Fruit fly (Drosophila melanogaster) whole organism, embryonic: ENCODE measurements around the gene ZnT33D.

Source experiments
- Atf3 ChIP-seq: fragments of 200-800 bp; sonication (Bioruptor generic); optimal IDR thresholded peaks from 3 replicates; lab custom pipeline; 2016; ENCODE audit warnings: missing biosample characterization, missing genetic modification characterization
- BEAF-32 ChIP-seq: fragments of 200-800 bp; sonication (Bioruptor generic); optimal IDR thresholded peaks from 3 replicates; lab custom pipeline; 2017; ENCODE audit warnings: missing biosample characterization, missing genetic modification characterization, mild to moderate bottlenecking, moderate library complexity, missing genetic modification reagents
- Bteb2 ChIP-seq: fragments of 200-800 bp; sonication (Bioruptor generic); optimal IDR thresholded peaks from 2 replicates; lab custom pipeline; 2016; ENCODE audit warnings: missing biosample characterization, missing genetic modification characterization
- CG10209 ChIP-seq: fragments of 200-800 bp; sonication (Bioruptor generic); optimal IDR thresholded peaks from 3 replicates; lab custom pipeline; 2017; ENCODE audit warnings: missing biosample characterization, mild to moderate bottlenecking, missing genetic modification characterization, missing genetic modification reagents
- CG10267 ChIP-seq: fragments of 200-800 bp; sonication (Bioruptor generic); optimal IDR thresholded peaks from 2 replicates; lab custom pipeline; 2018; ENCODE audit warnings: missing biosample characterization, mild to moderate bottlenecking, missing genetic modification characterization, moderate library complexity
- CG11504 ChIP-seq: fragments of 200-800 bp; sonication (Bioruptor generic); optimal IDR thresholded peaks from 3 replicates; lab custom pipeline; 2019; ENCODE audit warnings: missing biosample characterization, mild to moderate bottlenecking, missing genetic modification characterization, moderate library complexity
- CG11696 ChIP-seq: fragments of 200-800 bp; sonication (Bioruptor generic); IDR thresholded peaks from 2 replicates; pipeline ENCODE4 v1.3.6; 2022; ENCODE audit warnings: missing biosample characterization, missing genetic modification characterization
- CG12299 ChIP-seq: fragments of 200-800 bp; sonication (Bioruptor generic); optimal IDR thresholded peaks from 2 replicates; lab custom pipeline; 2018; ENCODE audit warnings: missing biosample characterization, mild to moderate bottlenecking, missing genetic modification characterization
- CG13123 ChIP-seq: fragments of 200-800 bp; sonication (Bioruptor generic); optimal IDR thresholded peaks from 2 replicates; lab custom pipeline; 2016; ENCODE audit warnings: missing biosample characterization, missing genetic modification characterization
- CG13775 ChIP-seq: fragments of 200-800 bp; sonication (Bioruptor generic); optimal IDR thresholded peaks from 3 replicates; lab custom pipeline; 2017; ENCODE audit warnings: missing biosample characterization, mild to moderate bottlenecking, missing genetic modification characterization
- CG14710 ChIP-seq: fragments of 200-800 bp; sonication (Bioruptor generic); optimal IDR thresholded peaks from 3 replicates; lab custom pipeline; 2019; ENCODE audit warnings: missing biosample characterization, mild to moderate bottlenecking, missing genetic modification characterization, moderate library complexity
- CG14860 ChIP-seq: fragments of 200-800 bp; sonication (Bioruptor generic); IDR thresholded peaks from 3 replicates; pipeline ENCODE4 v1.3.6; 2022; ENCODE audit warnings: missing biosample characterization, missing genetic modification characterization; ENCODE audit not compliant: partially characterized antibody
- CG15479 ChIP-seq: fragments of 200-800 bp; sonication (Bioruptor generic); optimal IDR thresholded peaks from 3 replicates; lab custom pipeline; 2019; ENCODE audit warnings: missing biosample characterization, mild to moderate bottlenecking, missing genetic modification characterization, moderate library complexity
- CG16813 ChIP-seq: fragments of 200-800 bp; sonication (Bioruptor generic); IDR thresholded peaks from 3 replicates; pipeline ENCODE4 v1.3.6; 2022; ENCODE audit warnings: missing biosample characterization, missing genetic modification characterization; ENCODE audit not compliant: partially characterized antibody
- CG17912 ChIP-seq: fragments of 200-800 bp; sonication (Bioruptor generic); optimal IDR thresholded peaks from 2 replicates; lab custom pipeline; 2018; ENCODE audit warnings: missing biosample characterization, mild to moderate bottlenecking, missing genetic modification characterization
- CG18262 ChIP-seq: fragments of 200-800 bp; optimal IDR thresholded peaks from 3 replicates; lab custom pipeline; 2019; ENCODE audit warnings: missing biosample characterization, mild to moderate bottlenecking, missing genetic modification characterization, moderate library complexity
- CG3065 ChIP-seq: fragments of 200-800 bp; sonication (Bioruptor generic); optimal IDR thresholded peaks from 2 replicates; lab custom pipeline; 2016; ENCODE audit warnings: missing biosample characterization, missing genetic modification characterization
- CG6689 ChIP-seq: fragments of 200-800 bp; sonication (Bioruptor generic); IDR thresholded peaks from 2 replicates; pipeline ENCODE4 v1.3.6; 2022; ENCODE audit warnings: missing biosample characterization, missing genetic modification characterization
- CG9797 ChIP-seq: fragments of 200-800 bp; sonication (Bioruptor generic); optimal IDR thresholded peaks from 3 replicates; lab custom pipeline; 2018; ENCODE audit warnings: missing biosample characterization, mild to moderate bottlenecking, missing genetic modification characterization
- Deaf1 ChIP-seq: fragments of 200-800 bp; optimal IDR thresholded peaks from 3 replicates; lab custom pipeline; 2019; ENCODE audit warnings: missing biosample characterization, mild to moderate bottlenecking, missing genetic modification characterization, moderate library complexity
- Dip2 ChIP-seq: fragments of 200-800 bp; sonication (Bioruptor generic); IDR thresholded peaks from 2 replicates; pipeline ENCODE4 v1.3.6; 2022; ENCODE audit warnings: missing biosample characterization, missing genetic modification characterization
- Doc2 ChIP-seq: fragments of 200-800 bp; sonication (Bioruptor generic); IDR thresholded peaks from 2 replicates; pipeline ENCODE4 v1.3.6; 2022; ENCODE audit warnings: missing biosample characterization, missing genetic modification characterization
- Ets65A ChIP-seq: fragments of 200-800 bp; sonication (Bioruptor generic); peaks from one replicate; lab custom pipeline; 2016; ENCODE audit warnings: missing biosample characterization, missing genetic modification characterization
- Ets97D ChIP-seq: fragments of 200-800 bp; sonication (Bioruptor generic); optimal IDR thresholded peaks from 3 replicates; lab custom pipeline; 2016; ENCODE audit warnings: missing biosample characterization, missing genetic modification characterization
- Hmr ChIP-seq: fragments of 200-800 bp; sonication (Bioruptor generic); optimal IDR thresholded peaks from 3 replicates; lab custom pipeline; 2017; ENCODE audit warnings: mild to moderate bottlenecking, missing biosample characterization, missing genetic modification reagents, missing genetic modification characterization
- Lpt ChIP-seq: fragments of >200 bp; optimal IDR thresholded peaks from 2 replicates; lab custom pipeline; 2018; ENCODE audit warnings: missing biosample characterization, missing genetic modification characterization
- Med ChIP-seq: fragments of 200-800 bp; sonication (Bioruptor generic); peaks from one replicate; lab custom pipeline; 2016; ENCODE audit warnings: missing biosample characterization, missing genetic modification characterization, mild to moderate bottlenecking, inconsistent platforms, moderate library complexity
- Opbp ChIP-seq: fragments of 200-800 bp; sonication (Bioruptor generic); IDR thresholded peaks from 3 replicates; pipeline ENCODE4 v1.3.6; 2022; ENCODE audit warnings: missing biosample characterization, missing genetic modification characterization; ENCODE audit not compliant: partially characterized antibody
- Rx ChIP-seq: fragments of 200-800 bp; sonication (Bioruptor generic); IDR thresholded peaks from 2 replicates; pipeline ENCODE4 v1.3.6; 2022; ENCODE audit warnings: missing biosample characterization, missing genetic modification characterization
- Trl ChIP-seq, 3 experiments: fragments of >200 bp in 2 of 3; fragments of 200-800 bp in 1 of 3; sonication (Bioruptor generic) in 1 of 3; optimal IDR thresholded peaks; 2 replicates in 1 of 3; 3 replicates in 2 of 3; lab custom pipeline; 2016 to 2017; ENCODE audit warnings: missing biosample characterization in 1 of 3, missing genetic modification characterization in 1 of 3
- ase ChIP-seq: fragments of 200-800 bp; sonication (Bioruptor generic); IDR thresholded peaks from 3 replicates; pipeline ENCODE4 v1.3.6; 2022; ENCODE audit warnings: missing biosample characterization, missing genetic modification characterization
- ash1 ChIP-seq: fragments of 200-800 bp; sonication (Bioruptor generic); optimal IDR thresholded peaks from 2 replicates; lab custom pipeline; 2018; ENCODE audit warnings: missing biosample characterization, mild to moderate bottlenecking, missing genetic modification characterization
- bcd ChIP-seq: fragments of 200-800 bp; sonication (Bioruptor generic); optimal IDR thresholded peaks from 2 replicates; lab custom pipeline; 2017; ENCODE audit warnings: missing biosample characterization, mild to moderate bottlenecking, missing genetic modification characterization
- bigmax ChIP-seq: fragments of 200-800 bp; sonication (Bioruptor generic); optimal IDR thresholded peaks from 2 replicates; lab custom pipeline; 2018; ENCODE audit warnings: missing biosample characterization, mild to moderate bottlenecking, missing genetic modification characterization
- chn ChIP-seq: fragments of 200-800 bp; sonication (Bioruptor generic); optimal IDR thresholded peaks from 2 replicates; lab custom pipeline; 2016; ENCODE audit warnings: missing biosample characterization, missing genetic modification characterization
- dmrt99B ChIP-seq: fragments of 200-800 bp; sonication (Bioruptor generic); optimal IDR thresholded peaks from 2 replicates; lab custom pipeline; 2018; ENCODE audit warnings: missing biosample characterization, mild to moderate bottlenecking, missing genetic modification characterization, moderate library complexity
- gcm ChIP-seq: fragments of 200-800 bp; sonication (Bioruptor generic); optimal IDR thresholded peaks from 2 replicates; lab custom pipeline; 2019; ENCODE audit warnings: missing biosample characterization, mild to moderate bottlenecking, missing genetic modification characterization, moderate library complexity
- gcm2 ChIP-seq: fragments of 200-800 bp; sonication (Bioruptor generic); optimal IDR thresholded peaks from 2 replicates; lab custom pipeline; 2016; ENCODE audit warnings: missing biosample characterization, missing genetic modification characterization
- gfzf ChIP-seq: fragments of 200-800 bp; sonication (Bioruptor generic); optimal IDR thresholded peaks from 2 replicates; lab custom pipeline; 2016; ENCODE audit warnings: missing biosample characterization, mild to moderate bottlenecking, missing genetic modification characterization, moderate library complexity
- grau ChIP-seq: fragments of 200-800 bp; optimal IDR thresholded peaks from 3 replicates; lab custom pipeline; 2019; ENCODE audit warnings: missing biosample characterization, mild to moderate bottlenecking, missing genetic modification characterization, moderate library complexity
- pita ChIP-seq: fragments of 200-800 bp; sonication (Bioruptor generic); optimal IDR thresholded peaks from 2 replicates; lab custom pipeline; 2017; ENCODE audit warnings: missing biosample characterization, mild to moderate bottlenecking, missing genetic modification characterization
- row ChIP-seq: fragments of 200-800 bp; sonication (Bioruptor generic); IDR thresholded peaks from 3 replicates; pipeline ENCODE4 v1.3.6; 2022; ENCODE audit warnings: missing biosample characterization, missing genetic modification characterization
- scrt ChIP-seq: fragments of 200-800 bp; sonication (Bioruptor generic); optimal IDR thresholded peaks from 2 replicates; lab custom pipeline; 2018; ENCODE audit warnings: missing biosample characterization, mild to moderate bottlenecking, missing genetic modification characterization, moderate library complexity
- sd ChIP-seq: fragments of 200-800 bp; sonication (Bioruptor generic); optimal IDR thresholded peaks from 3 replicates; lab custom pipeline; 2018; ENCODE audit warnings: missing biosample characterization, mild to moderate bottlenecking, missing genetic modification characterization, moderate library complexity

Gene ZnT33D

dm6 chr2L:12142439-12142838 is 21.6 kb upstream of the ZnT33D start, which contains the start of gene CG31760 (continued):
- TF ChIP-seq ash1 (GFP tag; lab: Kevin White, UChicago) (no peak), Trl (optimal IDR thresholded peaks at IDR 0.05; lab: Kevin White, UChicago) (peak; percentile 2 to 33), Trl (GFP tag; optimal IDR thresholded peaks at IDR 0.05; lab: Kevin White, UChicago) (no peak), scrt (GFP tag; lab: Kevin White, UChicago) (peak; percentile 91), ase (no peak), CG15479 (GFP tag; lab: Kevin White, UChicago) (peak; percentile 56)

DNA sequence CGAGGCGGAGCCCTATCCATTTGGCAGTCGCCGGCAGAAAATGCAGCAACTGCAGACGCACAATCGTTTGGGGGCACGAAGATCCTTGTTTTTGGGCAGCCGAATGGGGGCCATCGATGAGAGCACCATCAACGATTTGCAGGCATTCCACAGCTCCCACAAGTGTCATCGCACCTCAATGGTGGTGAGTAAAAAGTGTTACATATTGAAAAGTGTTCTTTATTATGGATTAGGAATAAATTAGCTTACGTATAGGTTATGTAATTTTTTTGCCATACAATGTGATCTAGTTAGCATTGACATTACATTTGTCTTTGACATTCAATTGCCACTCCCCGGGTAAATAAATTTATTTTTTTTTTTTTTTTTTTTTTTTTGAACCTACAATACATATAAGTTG is 2.6 kb upstream of the ZnT33D start, which contains the start of gene CG31861:
TSS of gene CG31861 (plus strand) at position 301 of the 400 bp plus-strand sequence.
- TF ChIP-seq Ets65A, result peak; percentile 89
- TF ChIP-seq dmrt99B (tag; lab: Kevin White, UChicago), result no peak
- TF ChIP-seq, all 482 proteins: peak for 1

dm6 chr2L:12170250-12170649 is 6.2 kb downstream of the ZnT33D start, which contains the start of gene CG17217:
Gene CG17217, plus strand, starts transcription at chr2L:12170550.
- TF ChIP-seq CG12299 (no peak), CG6689 (no peak), CG14860 (no peak), sd (no peak), Doc2 (no peak), BEAF-32 (GFP tag; lab: Kevin White, UChicago) (no peak), CG10209 (GFP tag; lab: Kevin White, UChicago) (no peak), Opbp (GFP tag; lab: Robert Waterston, UW) (no peak), CG13775 (GFP tag; lab: Kevin White, UChicago) (no peak), CG17912 (no peak), CG3065 (no peak), row (no peak), Hmr (GFP tag; lab: Kevin White, UChicago) (no peak)

DNA sequence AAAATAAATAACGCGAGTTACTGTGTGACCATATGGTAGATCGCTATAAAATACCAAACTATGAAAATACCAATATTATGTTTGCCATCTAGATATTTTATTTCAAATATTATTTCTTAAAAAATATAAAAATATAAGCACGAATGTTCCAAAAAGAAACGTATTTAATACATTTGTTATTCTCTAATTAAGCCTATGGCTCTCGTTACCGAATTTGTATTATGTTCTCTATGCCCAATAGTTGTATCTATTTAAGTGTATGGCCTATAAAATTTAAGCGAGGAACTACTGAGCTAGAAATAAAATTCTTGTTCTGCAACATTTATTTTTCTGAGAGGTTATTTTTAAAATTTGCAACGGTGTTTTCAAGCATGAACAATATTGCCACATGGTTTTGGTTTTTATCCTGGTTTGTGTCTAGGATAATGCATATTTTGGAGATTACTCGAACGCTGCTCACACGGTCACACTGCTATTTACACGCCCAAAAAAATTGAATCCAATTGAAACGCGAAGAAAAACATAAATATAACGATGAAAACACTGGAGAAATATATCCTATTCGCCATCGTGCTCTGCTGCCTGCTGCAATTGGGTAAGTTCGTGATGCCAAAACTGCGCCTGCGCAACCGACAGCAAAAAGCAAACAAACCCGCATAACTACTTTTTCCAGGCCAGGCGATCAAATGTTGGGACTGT is 8.6 kb downstream of the ZnT33D start, which contains the start of the genes CG6583 and crok:
TSS of gene CG6583 (minus strand) at position 51 of the 699 bp plus-strand sequence.
TSS of gene crok (plus strand) at position 446 of the 699 bp plus-strand sequence.
- TF ChIP-seq Med (peak; percentile 53), Atf3 (no peak), bcd (GFP tag; lab: Kevin White, UChicago) (peak; percentile 12), chn (GFP tag; lab: Kevin White, UChicago) (no peak), gcm2 (GFP tag; lab: Kevin White, UChicago) (no peak), gcm (GFP tag; lab: Kevin White, UChicago) (peak; percentile 58), CG9797 (GFP tag; lab: Kevin White, UChicago) (peak; percentile 69), BEAF-32 (GFP tag; lab: Kevin White, UChicago) (peak; percentile 42), bigmax (GFP tag; lab: Kevin White, UChicago) (no peak), CG14710 (peak; percentile 78), Ets97D (GFP tag; lab: Kevin White, UChicago) (peak; percentile 24), ase (no peak), Lpt (no peak), Deaf1 (tag; lab: Kevin White, UChicago) (no peak), CG16813 (GFP tag; lab: Robert Waterston, UW) (0 out of 3 replicates have a peak, but pooled peaks have one; percentile 13), CG10267 (tag; lab: Kevin White, UChicago) (peak; percentile 45), pita (GFP tag; lab: Kevin White, UChicago) (peak; percentile 52), gfzf (peak; percentile 91), CG13123 (GFP tag; lab: Kevin White, UChicago) (no peak), Bteb2 (GFP tag; lab: Kevin White, UChicago) (no peak), Dip2 (GFP tag; lab: Robert Waterston, UW) (no peak), CG10209 (GFP tag; lab: Kevin White, UChicago) (no peak), CG11696 (no peak), grau (tag; lab: Kevin White, UChicago) (no peak), CG11504 (tag; lab: Kevin White, UChicago) (no peak), Rx (GFP tag; lab: Robert Waterston, UW) (no peak), CG18262 (no peak)
